Worm (Caenorhabditis elegans) whole organism, mixed stage, embryonic: ENCODE measurements around the gene C24H10.2.

ENCODE experiments used
- elt-3 ChIP-seq: fragments of 150-350 bp; optimal IDR thresholded peaks from 2 replicates; lab custom pipeline; 2014; ENCODE audit warnings: missing biosample characterization, missing genetic modification characterization
- lsy-2 ChIP-seq: fragments of 150-350 bp; optimal IDR thresholded peaks from 2 replicates; lab custom pipeline; 2014; ENCODE audit warnings: missing biosample characterization, missing genetic modification characterization
- mab-5 ChIP-seq: fragments of 150-350 bp; optimal IDR thresholded peaks from 2 replicates; lab custom pipeline; 2014; ENCODE audit warnings: missing biosample characterization, missing genetic modification characterization
- nhr-237 ChIP-seq: fragments of 150-350 bp; optimal IDR thresholded peaks from 2 replicates; lab custom pipeline; 2014; ENCODE audit warnings: missing biosample characterization, missing genetic modification characterization
- nhr-28 ChIP-seq: fragments of 150-350 bp; optimal IDR thresholded peaks from 2 replicates; lab custom pipeline; 2014; ENCODE audit warnings: missing biosample characterization, missing genetic modification characterization
- pha-4 ChIP-seq: fragments of 150-350 bp; optimal IDR thresholded peaks from 2 replicates; lab custom pipeline; 2018; ENCODE audit warnings: missing biosample characterization, missing genetic modification reagents, missing genetic modification characterization
- snpc-4 ChIP-seq: fragments of 150-350 bp; optimal IDR thresholded peaks from 2 replicates; lab custom pipeline; 2014; ENCODE audit warnings: missing biosample characterization, missing genetic modification characterization
- unc-39 ChIP-seq: fragments of 150-350 bp; optimal IDR thresholded peaks from 2 replicates; lab custom pipeline; 2014; ENCODE audit warnings: missing biosample characterization, missing genetic modification characterization
- unc-62 ChIP-seq: fragments of 150-350 bp; optimal IDR thresholded peaks from 2 replicates; lab custom pipeline; 2014; ENCODE audit warnings: missing biosample characterization, missing genetic modification reagents, missing genetic modification characterization
- ztf-11 ChIP-seq: fragments of 150-350 bp; optimal IDR thresholded peaks from 2 replicates; lab custom pipeline; 2014; ENCODE audit warnings: missing biosample characterization, missing genetic modification characterization

DNA sequence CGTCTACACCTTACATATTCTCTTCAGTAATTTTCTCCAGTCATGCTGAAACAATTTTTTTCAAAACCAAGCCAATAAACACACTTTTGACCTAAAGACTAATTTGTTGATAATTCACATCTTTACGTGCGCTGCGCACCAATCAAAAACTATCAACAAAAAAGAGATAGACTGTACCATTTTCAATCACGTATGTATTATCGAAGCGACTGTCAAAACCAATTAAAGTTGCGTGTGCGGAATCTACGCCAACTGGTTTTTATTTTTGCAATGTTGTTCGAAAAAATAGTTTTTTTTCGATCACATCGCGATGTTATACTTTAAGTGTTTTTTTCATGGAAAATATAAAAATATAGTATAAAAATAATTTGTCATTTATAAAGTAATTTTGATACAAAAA lies 14.9 kb downstream of the C24H10.2 start:
- TF ChIP-seq elt-3 (tag; lab: Kevin White, UChicago) = no peak
- TF ChIP-seq pha-4 (tag; lab: Kevin White, UChicago) = no peak
- TF ChIP-seq unc-39 (tag; lab: Kevin White, UChicago) = no peak
- TF ChIP-seq nhr-237 (tag; lab: Kevin White, UChicago) = no peak
- no peak for TF ChIP-seq unc-62 (GFP tag; lab: Kevin White, UChicago)
- no peak for TF ChIP-seq snpc-4 (tag; lab: Kevin White, UChicago)
- TF ChIP-seq nhr-28 = no peak
- no peak for TF ChIP-seq mab-5 (tag; lab: Kevin White, UChicago)
- TF ChIP-seq ztf-11 (tag; lab: Kevin White, UChicago) = no peak
- no peak for TF ChIP-seq lsy-2
